Worm (Caenorhabditis elegans): ENCODE measurements around the gene aex-2.

Gene aex-2

DNA sequence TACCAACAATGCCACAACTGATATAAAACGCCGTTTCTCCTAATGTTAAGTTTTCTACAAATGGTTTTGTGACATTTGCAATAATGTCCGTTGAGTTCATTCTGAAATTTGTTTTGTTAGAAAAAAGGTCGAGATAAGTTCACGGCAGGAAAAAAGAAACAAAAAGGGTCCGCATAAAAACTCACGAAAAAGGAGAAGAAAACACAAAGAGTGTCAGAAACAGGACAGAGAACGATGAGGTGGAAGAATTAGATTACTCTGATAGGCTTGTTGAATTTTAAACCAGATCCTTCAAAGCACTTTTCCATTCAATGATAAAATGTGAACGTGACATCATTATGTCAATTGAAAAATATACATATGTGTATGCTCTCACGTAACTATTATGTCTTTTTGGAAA lies at the start of gene aex-2:
aex-2 (minus strand) TSS at position 101 of the 400 bp plus-strand sequence.
- no peak for TF ChIP-seq ztf-23 (GFP tag; IDR thresholded peaks at IDR 0.05)
- no peak for TF ChIP-seq T22C8.4 (GFP tag; IDR thresholded peaks at IDR 0.05)
- no peak for TF ChIP-seq klf-2 (GFP tag; conservative IDR thresholded peaks at IDR 0.05)
- TF ChIP-seq med-1 (GFP tag; optimal IDR thresholded peaks at IDR 0.05; ENCODE audit: insufficient read depth), result no peak
- TF ChIP-seq ref-1 (GFP tag; conservative IDR thresholded peaks at IDR 0.05), result no peak
- no peak for TF ChIP-seq cog-1 (tag; optimal IDR thresholded peaks at IDR 0.05)
- TF ChIP-seq tab-1 (GFP tag; IDR thresholded peaks at IDR 0.05), result no peak
- TF ChIP-seq ztf-29 (GFP tag; IDR thresholded peaks at IDR 0.05), result no peak
- TF ChIP-seq flt-1 (GFP tag; IDR thresholded peaks at IDR 0.05), result no peak

ce11 chrX:9698359-9698758 lies 45.4 kb upstream of the aex-2 start, which contains the start of gene dyf-7:
TSS of gene dyf-7 (plus strand) at chrX:9698659.
- TF ChIP-seq cog-1 (tag; optimal IDR thresholded peaks at IDR 0.05), result no peak
- TF ChIP-seq klf-2 (GFP tag; conservative IDR thresholded peaks at IDR 0.05), result no peak
- TF ChIP-seq T22C8.4 (GFP tag; IDR thresholded peaks at IDR 0.05), result no peak
- no peak for TF ChIP-seq tab-1 (GFP tag; IDR thresholded peaks at IDR 0.05)
- no peak for TF ChIP-seq ref-1 (GFP tag; conservative IDR thresholded peaks at IDR 0.05)
- TF ChIP-seq ztf-23 (GFP tag; IDR thresholded peaks at IDR 0.05), result no peak
- no peak for TF ChIP-seq flt-1 (GFP tag; IDR thresholded peaks at IDR 0.05)
- TF ChIP-seq ztf-29 (GFP tag; IDR thresholded peaks at IDR 0.05), result no peak
- no peak for TF ChIP-seq med-1 (GFP tag; optimal IDR thresholded peaks at IDR 0.05; ENCODE audit: insufficient read depth)

DNA sequence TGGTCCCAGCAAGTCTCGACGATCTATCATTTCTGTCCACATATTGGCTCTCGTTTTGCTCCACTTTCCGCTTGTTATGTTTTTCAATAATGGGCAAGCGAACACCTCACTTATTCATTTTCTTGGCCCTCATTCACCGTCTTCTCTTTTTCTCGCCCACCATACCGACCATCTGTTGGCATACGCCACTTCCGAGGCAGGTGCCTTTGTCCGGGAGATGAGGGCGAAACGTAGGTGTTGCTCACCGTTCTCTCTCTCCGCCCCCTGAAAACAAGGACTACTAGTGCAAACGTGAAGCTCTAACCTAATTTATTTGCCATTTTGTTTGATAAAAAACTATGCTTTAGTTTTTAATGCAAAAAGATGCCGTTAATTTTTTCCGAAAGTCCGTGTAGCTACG lies 44.7 kb upstream of the aex-2 start:
- TF ChIP-seq T22C8.4 (GFP tag; IDR thresholded peaks at IDR 0.05), result no peak
- no peak for TF ChIP-seq cog-1 (tag; optimal IDR thresholded peaks at IDR 0.05)
- TF ChIP-seq ref-1 (GFP tag; conservative IDR thresholded peaks at IDR 0.05), result no peak
- no peak for TF ChIP-seq ztf-23 (GFP tag; IDR thresholded peaks at IDR 0.05)
- no peak for TF ChIP-seq med-1 (GFP tag; optimal IDR thresholded peaks at IDR 0.05; ENCODE audit: insufficient read depth)
- no peak for TF ChIP-seq ztf-29 (GFP tag; IDR thresholded peaks at IDR 0.05)
- no peak for TF ChIP-seq klf-2 (GFP tag; conservative IDR thresholded peaks at IDR 0.05)
- TF ChIP-seq flt-1 (GFP tag; IDR thresholded peaks at IDR 0.05), result no peak
- TF ChIP-seq tab-1 (GFP tag; IDR thresholded peaks at IDR 0.05), result no peak

- TF ChIP-seq tab-1 (GFP tag; IDR thresholded peaks at IDR 0.05) (no peak), klf-2 (GFP tag; conservative IDR thresholded peaks at IDR 0.05) (no peak), ztf-23 (GFP tag; IDR thresholded peaks at IDR 0.05) (no peak), ztf-29 (GFP tag; IDR thresholded peaks at IDR 0.05) (no peak), T22C8.4 (GFP tag; IDR thresholded peaks at IDR 0.05) (no peak), cog-1 (tag; optimal IDR thresholded peaks at IDR 0.05) (no peak), ref-1 (GFP tag; conservative IDR thresholded peaks at IDR 0.05) (no peak)
These were observed 37.5 kb upstream of the aex-2 start, which contains the start of gene npr-18 for ce11 chrX:9690445-9690844. TSS of gene npr-18 (plus strand) at chrX:9690745.

DNA sequence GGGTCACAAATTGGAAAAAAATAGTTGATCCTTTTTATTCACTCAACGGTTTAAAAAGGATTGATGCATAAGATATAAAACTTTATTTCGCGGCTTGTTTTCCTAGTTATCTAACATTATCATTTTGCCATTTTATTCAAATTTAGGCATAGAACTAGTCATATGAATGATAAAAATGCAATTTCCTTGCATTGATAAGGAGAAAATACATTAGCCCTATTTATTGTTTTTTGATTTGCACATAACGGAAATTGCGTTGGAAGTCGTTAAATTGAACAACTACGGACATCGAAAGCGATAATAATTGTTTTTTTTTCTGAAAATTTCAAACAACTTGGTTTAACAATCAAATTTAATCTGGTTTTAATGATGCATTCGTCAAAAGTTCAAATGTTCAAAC lies 34.3 kb upstream of the aex-2 start:
- TF ChIP-seq ztf-29 (GFP tag; IDR thresholded peaks at IDR 0.05), result no peak

DNA sequence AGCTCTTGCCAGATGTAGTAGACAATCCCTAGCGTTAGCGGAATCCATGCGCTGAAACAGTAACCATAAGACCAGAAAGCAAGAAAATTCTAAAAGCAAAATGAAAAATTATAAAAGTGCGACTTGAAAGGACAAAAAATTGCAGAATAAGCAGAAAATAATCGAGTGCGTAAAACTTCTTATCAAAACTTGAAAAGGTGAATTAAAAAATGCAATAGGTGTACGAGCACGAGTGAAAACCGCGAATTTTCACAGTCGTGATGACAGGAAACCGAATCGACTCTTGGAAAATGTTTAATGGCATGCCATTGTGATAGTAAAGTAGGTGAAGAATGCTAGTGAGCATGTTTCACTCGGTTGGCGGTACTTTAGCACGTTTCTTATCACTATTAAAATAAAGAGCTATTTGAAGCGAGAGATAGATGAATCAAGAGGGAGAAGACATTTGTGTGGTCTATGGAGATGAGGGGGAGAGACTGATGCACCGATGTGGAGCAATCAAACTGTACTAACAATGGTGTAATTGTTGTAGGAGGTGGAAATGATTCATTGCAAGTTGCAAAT lies 27.3 kb upstream of the aex-2 start, which contains the start of gene ifp-1:
ifp-1 (minus strand) TSS at position 51 of the 564 bp plus-strand sequence.
- TF ChIP-seq cog-1 (tag; optimal IDR thresholded peaks at IDR 0.05) (no peak), med-1 (GFP tag; optimal IDR thresholded peaks at IDR 0.05; ENCODE audit: insufficient read depth) (no peak), ztf-29 (GFP tag; IDR thresholded peaks at IDR 0.05) (no peak), tab-1 (GFP tag; IDR thresholded peaks at IDR 0.05) (no peak), T22C8.4 (GFP tag; IDR thresholded peaks at IDR 0.05) (no peak), klf-2 (GFP tag; conservative IDR thresholded peaks at IDR 0.05) (no peak), ref-1 (GFP tag; conservative IDR thresholded peaks at IDR 0.05) (no peak)

DNA sequence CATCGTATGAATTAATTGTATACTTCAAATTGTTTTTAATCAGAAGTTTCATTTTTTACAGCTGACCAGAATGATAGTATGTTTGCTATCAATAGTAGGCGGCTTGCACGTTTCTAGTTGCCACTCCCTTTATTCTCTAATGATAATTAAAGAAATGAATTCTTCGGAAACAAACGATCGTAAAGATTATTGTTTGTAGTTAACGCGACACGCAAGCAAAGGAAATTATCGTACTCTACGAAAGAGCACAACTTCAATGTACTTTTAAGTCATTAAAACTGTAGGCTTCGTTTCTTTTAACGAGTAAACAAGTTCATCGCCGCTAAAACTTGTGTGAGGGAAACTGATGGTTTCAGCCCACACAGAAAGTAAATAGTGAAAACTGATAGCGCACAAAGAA lies 26.5 kb upstream of the aex-2 start:
- TF ChIP-seq ref-1 (GFP tag; conservative IDR thresholded peaks at IDR 0.05) (no peak), med-1 (GFP tag; optimal IDR thresholded peaks at IDR 0.05; ENCODE audit: insufficient read depth) (no peak), ztf-29 (GFP tag; IDR thresholded peaks at IDR 0.05) (no peak), klf-2 (GFP tag; conservative IDR thresholded peaks at IDR 0.05) (no peak), flt-1 (GFP tag; IDR thresholded peaks at IDR 0.05) (no peak), ztf-23 (GFP tag; IDR thresholded peaks at IDR 0.05) (no peak), tab-1 (GFP tag; IDR thresholded peaks at IDR 0.05) (no peak)

DNA sequence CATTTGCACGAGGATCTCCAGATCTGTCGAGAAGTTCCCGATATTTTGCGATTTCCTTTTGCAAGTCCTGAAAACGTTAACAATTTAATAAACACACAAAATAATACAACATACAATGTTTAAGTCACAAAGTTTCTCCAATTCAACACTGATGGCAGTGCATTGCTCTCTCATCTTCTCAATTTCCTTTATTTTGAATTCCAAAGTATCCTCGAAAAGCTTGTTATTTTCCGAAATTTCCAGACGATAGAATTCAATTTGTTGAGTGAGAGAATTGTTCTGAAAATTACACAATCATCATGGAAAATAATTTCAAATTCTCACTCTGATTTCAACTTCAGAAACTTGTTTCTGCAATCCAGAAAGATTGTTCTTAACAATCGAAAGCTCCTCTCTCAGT lies 25.0 kb upstream of the aex-2 start:
- TF ChIP-seq ztf-23 (GFP tag; IDR thresholded peaks at IDR 0.05) (no peak), cog-1 (tag; optimal IDR thresholded peaks at IDR 0.05) (no peak), T22C8.4 (GFP tag; IDR thresholded peaks at IDR 0.05) (no peak), tab-1 (GFP tag; IDR thresholded peaks at IDR 0.05) (no peak)

DNA sequence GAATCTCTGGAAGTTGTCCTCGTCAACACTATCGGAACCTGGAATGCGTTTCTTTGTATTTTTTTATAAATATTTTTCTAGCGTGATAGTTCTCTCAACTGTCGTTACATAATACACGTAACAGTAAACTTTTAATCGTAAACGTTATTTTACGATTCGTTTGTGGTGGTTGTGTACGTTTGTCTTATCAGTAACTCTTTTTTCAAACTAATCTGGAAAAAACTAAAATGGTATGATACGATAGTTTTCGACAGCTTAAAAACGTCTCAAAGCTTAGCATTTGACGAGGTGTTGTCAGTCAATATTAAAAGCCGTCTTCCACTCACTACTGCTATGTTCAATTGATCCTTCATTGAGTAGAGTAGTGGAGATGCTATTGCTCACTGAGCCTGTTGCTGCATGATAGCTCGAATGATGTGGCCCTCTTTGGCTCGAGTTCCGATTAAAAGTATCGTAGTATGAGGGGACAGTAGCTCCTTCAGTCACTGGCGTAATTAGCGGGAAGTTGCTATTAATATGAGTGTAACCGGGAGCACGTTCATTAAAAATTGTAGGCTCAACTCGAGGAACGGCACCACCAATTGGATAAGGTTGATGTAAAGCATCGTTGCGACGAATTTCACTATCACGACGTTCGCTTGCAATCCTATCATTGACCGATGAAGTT lies 24.0 kb upstream of the aex-2 start:
- TF ChIP-seq T22C8.4 (GFP tag; IDR thresholded peaks at IDR 0.05) (no peak), med-1 (GFP tag; optimal IDR thresholded peaks at IDR 0.05; ENCODE audit: insufficient read depth) (no peak), ztf-29 (GFP tag; IDR thresholded peaks at IDR 0.05) (no peak), ztf-23 (GFP tag; IDR thresholded peaks at IDR 0.05) (no peak), flt-1 (GFP tag; IDR thresholded peaks at IDR 0.05) (no peak), cog-1 (tag; optimal IDR thresholded peaks at IDR 0.05) (no peak), ref-1 (GFP tag; conservative IDR thresholded peaks at IDR 0.05) (no peak), tab-1 (GFP tag; IDR thresholded peaks at IDR 0.05) (no peak), klf-2 (GFP tag; conservative IDR thresholded peaks at IDR 0.05) (no peak)

- TF ChIP-seq med-1 (GFP tag; optimal IDR thresholded peaks at IDR 0.05; ENCODE audit: insufficient read depth), result no peak
- TF ChIP-seq ztf-29 (GFP tag; IDR thresholded peaks at IDR 0.05), result no peak
- TF ChIP-seq T22C8.4 (GFP tag; IDR thresholded peaks at IDR 0.05), result no peak
- no peak for TF ChIP-seq flt-1 (GFP tag; IDR thresholded peaks at IDR 0.05)
- TF ChIP-seq cog-1 (tag; optimal IDR thresholded peaks at IDR 0.05), result no peak
- TF ChIP-seq klf-2 (GFP tag; conservative IDR thresholded peaks at IDR 0.05), result no peak
- no peak for TF ChIP-seq ztf-23 (GFP tag; IDR thresholded peaks at IDR 0.05)
- no peak for TF ChIP-seq ref-1 (GFP tag; conservative IDR thresholded peaks at IDR 0.05)
- TF ChIP-seq tab-1 (GFP tag; IDR thresholded peaks at IDR 0.05), result no peak
These were observed 23.1 kb upstream of the aex-2 start for ce11 chrX:9676009-9676408.

Measured in whole organism, midembryonic.